Worm (Caenorhabditis elegans) whole organism, L3 larva: ENCODE data around the gene zipt-13.

Source experiments
- ceh-9 ChIP-seq: sonication (generic microtip); optimal IDR thresholded peaks from 2 replicates; lab custom pipeline; 2018; ENCODE audit warnings: missing biosample characterization, missing genetic modification characterization
- elt-3 ChIP-seq, 3 experiments: fragments of 150-350 bp in 1 of 3; sonication (generic microtip) in 2 of 3; optimal IDR thresholded peaks; 2 replicates in 2 of 3; 4 replicates in 1 of 3; lab custom pipeline; 2014 to 2017; ENCODE audit warnings: missing biosample characterization in 3 of 3, missing genetic modification characterization in 3 of 3
- mdl-1 ChIP-seq: fragments of 150-350 bp; optimal IDR thresholded peaks from 2 replicates; lab custom pipeline; 2014; ENCODE audit warnings: missing biosample characterization, missing genetic modification characterization
- nhr-11 ChIP-seq: fragments of 150-350 bp; optimal IDR thresholded peaks from 2 replicates; lab custom pipeline; 2014; ENCODE audit warnings: missing biosample characterization, missing genetic modification characterization
- nhr-12 ChIP-seq: fragments of 150-350 bp; optimal IDR thresholded peaks from 2 replicates; lab custom pipeline; 2014; ENCODE audit warnings: missing biosample characterization, missing genetic modification characterization
- nhr-28 ChIP-seq: fragments of 150-350 bp; optimal IDR thresholded peaks from 2 replicates; lab custom pipeline; 2014; ENCODE audit warnings: missing biosample characterization, missing genetic modification characterization
- nhr-43 ChIP-seq: sonication (generic microtip); optimal IDR thresholded peaks from 2 replicates; lab custom pipeline; 2016; ENCODE audit warnings: mild to moderate bottlenecking, missing genetic modification characterization, missing compliant biosample characterization; ENCODE audit not compliant: poor library complexity, severe bottlenecking
- nhr-77 ChIP-seq: fragments of 150-350 bp; optimal IDR thresholded peaks from 2 replicates; lab custom pipeline; 2014; ENCODE audit warnings: missing biosample characterization, missing genetic modification characterization
- snpc-4 ChIP-seq: fragments of 150-350 bp; optimal IDR thresholded peaks from 2 replicates; lab custom pipeline; 2014; ENCODE audit warnings: missing biosample characterization, missing genetic modification characterization
- tbx-2 ChIP-seq: sonication (generic microtip); optimal IDR thresholded peaks from 2 replicates; lab custom pipeline; 2016; ENCODE audit warnings: mild to moderate bottlenecking, missing genetic modification characterization, missing compliant biosample characterization
- ztf-11 ChIP-seq: fragments of 150-350 bp; optimal IDR thresholded peaks from 2 replicates; lab custom pipeline; 2014; ENCODE audit warnings: missing biosample characterization, missing genetic modification characterization
- ztf-4 ChIP-seq: fragments of 150-350 bp; optimal IDR thresholded peaks from 2 replicates; lab custom pipeline; 2014; ENCODE audit warnings: missing biosample characterization, missing genetic modification characterization

- TF ChIP-seq nhr-28 (tag; lab: Kevin White, UChicago) = no peak
- TF ChIP-seq ztf-11 (tag; lab: Kevin White, UChicago) = no peak
- no peak for TF ChIP-seq tbx-2 (tag; lab: Kevin White, UChicago)
- no peak for TF ChIP-seq elt-3 (tag; optimal IDR thresholded peaks at IDR 0.05; lab: Kevin White, UChicago)
- TF ChIP-seq nhr-12 (tag; lab: Kevin White, UChicago) = no peak
- TF ChIP-seq nhr-43 (tag; lab: Kevin White, UChicago) = no peak
- TF ChIP-seq snpc-4 = no peak
- no peak for TF ChIP-seq ceh-9
- no peak for TF ChIP-seq nhr-11 (tag; lab: Kevin White, UChicago)
- no peak for TF ChIP-seq ztf-4 (tag; lab: Kevin White, UChicago)
- no peak for TF ChIP-seq mdl-1
- no peak for TF ChIP-seq nhr-77
Observed at ce11 chrX:10230872-10231271, 5.9 kb downstream of the zipt-13 start.
